Worm (Caenorhabditis elegans) whole organism, L4/young adult: Measurements from ENCODE around the gene srg-51.

Experiments used
- W03F9.2 ChIP-seq: fragments of 150-350 bp; optimal IDR thresholded peaks from 2 replicates; lab custom pipeline; 2014; ENCODE audit warnings: missing biosample characterization, missing genetic modification characterization
- dao-5 ChIP-seq: sonication (generic microtip); optimal IDR thresholded peaks from 2 replicates; lab custom pipeline; 2016; ENCODE audit warnings: missing genotype, missing genetic modification characterization, moderate library complexity, missing compliant biosample characterization
- him-1 ChIP-seq: sonication (generic microtip); optimal IDR thresholded peaks from 2 replicates; lab custom pipeline; 2016; ENCODE audit warnings: missing genotype, missing genetic modification reagents, missing genetic modification characterization, missing compliant biosample characterization

- TF ChIP-seq him-1 (no peak), dao-5 (tag; lab: Kevin White, UChicago) (no peak), W03F9.2 (tag; lab: Kevin White, UChicago) (no peak)
Measured at ce11 chrIV:15140832-15141231, at the start of gene srg-51.
